Worm (Caenorhabditis elegans): ENCODE data around the gene acbp-6.

ce11 chrII:11928752-11929151, 44.8 kb downstream of the acbp-6 start:
- TF ChIP-seq W03F9.2 (tag; optimal IDR thresholded peaks at IDR 0.05) (no peak), him-1 (tag; optimal IDR thresholded peaks at IDR 0.05) (no peak), dao-5 (tag; optimal IDR thresholded peaks at IDR 0.05) (no peak)

Measured in whole organism, L4/young adult.